Fruit fly (Drosophila melanogaster) whole organism, embryonic: ENCODE data around the gene EMC6.

Experiments
- CG11093 ChIP-seq: fragments of 200-800 bp; sonication (Bioruptor generic); IDR thresholded peaks from 3 replicates; pipeline ENCODE4 v1.3.6; 2022; ENCODE audit warnings: missing biosample characterization, missing genetic modification characterization
- CG12104 ChIP-seq: fragments of 200-800 bp; sonication (Bioruptor generic); optimal IDR thresholded peaks from 3 replicates; lab custom pipeline; 2016; ENCODE audit warnings: missing biosample characterization, missing genetic modification characterization
- CG12236 ChIP-seq: fragments of 200-800 bp; sonication (Bioruptor generic); optimal IDR thresholded peaks from 2 replicates; lab custom pipeline; 2016; ENCODE audit warnings: missing biosample characterization, missing genetic modification characterization
- CG12391 ChIP-seq: fragments of 200-800 bp; sonication (Bioruptor generic); optimal IDR thresholded peaks from 3 replicates; lab custom pipeline; 2018; ENCODE audit warnings: missing biosample characterization, mild to moderate bottlenecking, missing genetic modification characterization, moderate library complexity
- CG13287 ChIP-seq: fragments of 200-800 bp; sonication (Bioruptor generic); IDR thresholded peaks from 2 replicates; pipeline ENCODE4 v1.3.6; 2022; ENCODE audit warnings: missing biosample characterization, missing genetic modification characterization; ENCODE audit not compliant: partially characterized antibody
- CG13624 ChIP-seq: fragments of 200-800 bp; sonication (Bioruptor generic); optimal IDR thresholded peaks from 2 replicates; lab custom pipeline; 2016; ENCODE audit warnings: missing biosample characterization, missing genetic modification characterization
- CG14710 ChIP-seq: fragments of 200-800 bp; sonication (Bioruptor generic); optimal IDR thresholded peaks from 3 replicates; lab custom pipeline; 2019; ENCODE audit warnings: missing biosample characterization, mild to moderate bottlenecking, missing genetic modification characterization, moderate library complexity
- CG15011 ChIP-seq: fragments of 200-800 bp; sonication (Bioruptor generic); optimal IDR thresholded peaks from 3 replicates; lab custom pipeline; 2018; ENCODE audit warnings: missing biosample characterization, mild to moderate bottlenecking, missing genetic modification characterization
- CG15269 ChIP-seq: fragments of 200-800 bp; sonication (Bioruptor generic); optimal IDR thresholded peaks from 2 replicates; lab custom pipeline; 2018; ENCODE audit warnings: missing biosample characterization, mild to moderate bottlenecking, missing genetic modification characterization, moderate library complexity
- CG15601 ChIP-seq: fragments of 200-800 bp; sonication (Bioruptor generic); optimal IDR thresholded peaks from 3 replicates; lab custom pipeline; 2019; ENCODE audit warnings: missing biosample characterization, mild to moderate bottlenecking, missing genetic modification characterization, moderate library complexity
- CG16863 ChIP-seq: fragments of 200-800 bp; sonication (Bioruptor generic); optimal IDR thresholded peaks from 3 replicates; lab custom pipeline; 2016; ENCODE audit warnings: missing biosample characterization, missing genetic modification characterization
- CG17802 ChIP-seq: fragments of 200-800 bp; sonication (Bioruptor generic); optimal IDR thresholded peaks from 2 replicates; lab custom pipeline; 2018; ENCODE audit warnings: missing biosample characterization, mild to moderate bottlenecking, missing genetic modification characterization, moderate library complexity
- CG8290 ChIP-seq, 3 experiments: fragments of 200-800 bp; sonication (Bioruptor generic); optimal IDR thresholded peaks; 2 replicates each; lab custom pipeline; 2016 to 2019; ENCODE audit warnings: missing biosample characterization in 3 of 3, missing genetic modification characterization in 3 of 3, mild to moderate bottlenecking in 2 of 3, moderate library complexity in 1 of 3
- CG8478 ChIP-seq: fragments of >200 bp; optimal IDR thresholded peaks from 2 replicates; lab custom pipeline; 2018
- CG8944 ChIP-seq: fragments of 200-800 bp; sonication (Bioruptor generic); optimal IDR thresholded peaks from 3 replicates; lab custom pipeline; 2016; ENCODE audit warnings: missing biosample characterization, missing genetic modification characterization
- D19B ChIP-seq: fragments of 200-800 bp; sonication (Bioruptor generic); optimal IDR thresholded peaks from 2 replicates; lab custom pipeline; 2017; ENCODE audit warnings: missing biosample characterization, mild to moderate bottlenecking, missing genetic modification characterization
- Fer1 ChIP-seq: fragments of 200-800 bp; sonication (Bioruptor generic); optimal IDR thresholded peaks from 2 replicates; lab custom pipeline; 2017; ENCODE audit warnings: missing biosample characterization, mild to moderate bottlenecking, missing genetic modification characterization
- HLH54F ChIP-seq: fragments of 200-800 bp; sonication (Bioruptor generic); optimal IDR thresholded peaks from 3 replicates; lab custom pipeline; 2016; ENCODE audit warnings: missing biosample characterization, missing genetic modification characterization
- Hmr ChIP-seq: fragments of 200-800 bp; sonication (Bioruptor generic); optimal IDR thresholded peaks from 3 replicates; lab custom pipeline; 2017; ENCODE audit warnings: mild to moderate bottlenecking, missing biosample characterization, missing genetic modification reagents, missing genetic modification characterization
- Oaz ChIP-seq: fragments of 200-800 bp; sonication (Bioruptor generic); IDR thresholded peaks from 2 replicates; pipeline ENCODE4 v1.3.6; 2022; ENCODE audit warnings: missing biosample characterization, missing genetic modification characterization
- Optix ChIP-seq: fragments of 200-800 bp; sonication (Bioruptor generic); IDR thresholded peaks from 3 replicates; pipeline ENCODE4 v1.3.6; 2022; ENCODE audit warnings: missing biosample characterization, missing genetic modification characterization
- Rx ChIP-seq: fragments of 200-800 bp; sonication (Bioruptor generic); IDR thresholded peaks from 2 replicates; pipeline ENCODE4 v1.3.6; 2022; ENCODE audit warnings: missing biosample characterization, missing genetic modification characterization
- Side ChIP-seq: fragments of 200-800 bp; sonication (Bioruptor generic); optimal IDR thresholded peaks from 2 replicates; lab custom pipeline; 2016; ENCODE audit warnings: missing biosample characterization, missing genetic modification characterization
- Six4 ChIP-seq: fragments of 200-800 bp; sonication (Bioruptor generic); optimal IDR thresholded peaks from 2 replicates; lab custom pipeline; 2016; ENCODE audit warnings: missing biosample characterization, missing genetic modification characterization
- Spps ChIP-seq: fragments of 200-800 bp; sonication (Bioruptor generic); optimal IDR thresholded peaks from 2 replicates; lab custom pipeline; 2018; ENCODE audit warnings: missing biosample characterization, mild to moderate bottlenecking, missing genetic modification characterization
- Ssrp ChIP-seq: fragments of 200-800 bp; sonication (Bioruptor generic); optimal IDR thresholded peaks from 2 replicates; lab custom pipeline; 2018; ENCODE audit warnings: missing biosample characterization, mild to moderate bottlenecking, missing genetic modification characterization, moderate library complexity
- Stat92E ChIP-seq, 3 experiments: fragments of >200 bp in 2 of 3; fragments of 200-800 bp in 1 of 3; sonication (Bioruptor generic) in 1 of 3; optimal IDR thresholded peaks; 2 replicates each; lab custom pipeline; 2017 to 2019; ENCODE audit warnings: missing biosample characterization in 3 of 3, missing genetic modification characterization in 3 of 3, mild to moderate bottlenecking in 1 of 3, moderate library complexity in 1 of 3
- Tbp ChIP-seq: fragments of >200 bp; optimal IDR thresholded peaks from 2 replicates; lab custom pipeline; 2018; ENCODE audit warnings: missing biosample characterization, missing genetic modification characterization
- Trl ChIP-seq, 3 experiments: fragments of >200 bp in 2 of 3; fragments of 200-800 bp in 1 of 3; sonication (Bioruptor generic) in 1 of 3; optimal IDR thresholded peaks; 2 replicates in 1 of 3; 3 replicates in 2 of 3; lab custom pipeline; 2016 to 2017; ENCODE audit warnings: missing biosample characterization in 1 of 3, missing genetic modification characterization in 1 of 3
- caup ChIP-seq: fragments of 200-800 bp; sonication (Bioruptor generic); optimal IDR thresholded peaks from 3 replicates; lab custom pipeline; 2017; ENCODE audit warnings: missing biosample characterization, mild to moderate bottlenecking, missing genetic modification characterization, moderate library complexity; ENCODE audit not compliant: severe bottlenecking
- dm ChIP-seq: fragments of 200-800 bp; sonication (Bioruptor generic); optimal IDR thresholded peaks from 3 replicates; lab custom pipeline; 2016; ENCODE audit warnings: missing biosample characterization, missing genetic modification characterization
- dmrt99B ChIP-seq: fragments of 200-800 bp; sonication (Bioruptor generic); optimal IDR thresholded peaks from 2 replicates; lab custom pipeline; 2018; ENCODE audit warnings: missing biosample characterization, mild to moderate bottlenecking, missing genetic modification characterization, moderate library complexity
- en ChIP-seq: fragments of 200-800 bp; sonication (Bioruptor generic); optimal IDR thresholded peaks from 2 replicates; lab custom pipeline; 2016; ENCODE audit warnings: missing biosample characterization, missing genetic modification characterization
- ham ChIP-seq: fragments of 200-800 bp; sonication (Bioruptor generic); IDR thresholded peaks from 2 replicates; pipeline ENCODE4 v1.3.6; 2022; ENCODE audit warnings: missing biosample characterization, missing genetic modification characterization
- jumu ChIP-seq: fragments of 200-800 bp; sonication (Bioruptor generic); optimal IDR thresholded peaks from 3 replicates; lab custom pipeline; 2016; ENCODE audit warnings: missing biosample characterization, missing genetic modification characterization
- kay ChIP-seq: fragments of 200-800 bp; sonication (Bioruptor generic); optimal IDR thresholded peaks from 2 replicates; lab custom pipeline; 2016; ENCODE audit warnings: missing biosample characterization, missing genetic modification characterization
- lbe ChIP-seq: fragments of 200-800 bp; sonication (Bioruptor generic); optimal IDR thresholded peaks from 2 replicates; lab custom pipeline; 2016; ENCODE audit warnings: missing biosample characterization, mild to moderate bottlenecking, missing genetic modification characterization
- lmd ChIP-seq: fragments of 200-800 bp; sonication (Bioruptor generic); IDR thresholded peaks from 2 replicates; pipeline ENCODE4 v1.3.6; 2022; ENCODE audit warnings: missing biosample characterization, missing genetic modification characterization
- mld ChIP-seq: fragments of 200-800 bp; sonication (Bioruptor generic); IDR thresholded peaks from 3 replicates; pipeline ENCODE4 v1.3.6; 2022; ENCODE audit warnings: missing biosample characterization, missing genetic modification characterization; ENCODE audit not compliant: partially characterized antibody
- pan ChIP-seq, 4 experiments: fragments of >200 bp in 3 of 4; fragments of 200-800 bp in 1 of 4; sonication (Bioruptor generic) in 1 of 4; optimal IDR thresholded peaks in 3 of 4; IDR thresholded peaks in 1 of 4; 2 replicates each; pipeline versions ENCODE4 v1.3.6 to Lab custom; 2017 to 2022; ENCODE audit warnings: missing biosample characterization in 2 of 4, missing genetic modification characterization in 2 of 4, mixed read lengths in 1 of 4
- pnt ChIP-seq: fragments of 200-800 bp; sonication (Bioruptor generic); optimal IDR thresholded peaks from 3 replicates; lab custom pipeline; 2016; ENCODE audit warnings: missing biosample characterization, missing genetic modification characterization
- repo ChIP-seq: fragments of 200-800 bp; sonication (Bioruptor generic); optimal IDR thresholded peaks from 2 replicates; lab custom pipeline; 2016; ENCODE audit warnings: missing biosample characterization, missing genetic modification characterization
- sc ChIP-seq, 3 experiments: fragments of >200 bp in 2 of 3; fragments of 200-800 bp in 1 of 3; sonication (Bioruptor generic) in 1 of 3; optimal IDR thresholded peaks; 2 replicates in 2 of 3; 3 replicates in 1 of 3; lab custom pipeline; 2017; ENCODE audit warnings: mild to moderate bottlenecking in 1 of 3, missing biosample characterization in 1 of 3, missing genetic modification characterization in 1 of 3, missing genetic modification reagents in 1 of 3
- sr ChIP-seq: fragments of 200-800 bp; sonication (Bioruptor generic); IDR thresholded peaks from 3 replicates; pipeline ENCODE4 v1.3.6; 2022; ENCODE audit warnings: missing biosample characterization, missing genetic modification characterization
- ssp ChIP-seq: fragments of 200-800 bp; sonication (Bioruptor generic); IDR thresholded peaks from 2 replicates; pipeline ENCODE4 v1.3.6; 2022; ENCODE audit warnings: missing biosample characterization, missing genetic modification characterization
- stwl ChIP-seq: fragments of 200-800 bp; sonication (Bioruptor generic); optimal IDR thresholded peaks from 3 replicates; lab custom pipeline; 2018; ENCODE audit warnings: missing biosample characterization, mild to moderate bottlenecking, missing genetic modification characterization, moderate library complexity
- tin ChIP-seq: fragments of 200-800 bp; sonication (Bioruptor generic); optimal IDR thresholded peaks from 3 replicates; lab custom pipeline; 2016; ENCODE audit warnings: missing biosample characterization, missing genetic modification characterization

Gene EMC6

dm6 chr3R:24983537-24984501 lies 41.0 kb downstream of the EMC6 start, which contains the start of gene tnc (continued):
- TF ChIP-seq dm (GFP tag; lab: Kevin White, UChicago) (no peak), CG8478 (lab: Kevin White, UChicago) (no peak), CG8290 (GFP tag; optimal IDR thresholded peaks at IDR 0.05; lab: Kevin White, UChicago) (no peak), CG8290 (tag; optimal IDR thresholded peaks at IDR 0.05; lab: Kevin White, UChicago) (no peak), CG12236 (GFP tag; lab: Kevin White, UChicago) (no peak), Fer1 (GFP tag; lab: Kevin White, UChicago) (no peak), CG17802 (no peak), CG13624 (no peak), Six4 (GFP tag; lab: Kevin White, UChicago) (no peak), dmrt99B (tag; lab: Kevin White, UChicago) (peak; percentile 75), Rx (no peak), CG15269 (tag; lab: Kevin White, UChicago) (peak; percentile 66), pan (optimal IDR thresholded peaks at IDR 0.05; lab: Kevin White, UChicago) (no peak), pan (GFP tag; optimal IDR thresholded peaks at IDR 0.05 in 1 of 2, IDR thresholded peaks at IDR 0.05 in 1 of 2) (no peak), mld (GFP tag; lab: Robert Waterston, UW) (no peak), pnt (GFP tag; lab: Kevin White, UChicago) (no peak), lmd (GFP tag; lab: Robert Waterston, UW) (peak; percentile 39; the same call in 1 of the 2 replicates), jumu (GFP tag; lab: Kevin White, UChicago) (no peak), CG12104 (GFP tag; lab: Kevin White, UChicago) (peak; percentile 9), D19B (GFP tag; lab: Kevin White, UChicago) (peak; percentile 15), Tbp (GFP tag; lab: Kevin White, UChicago) (no peak), ssp (GFP tag; lab: Robert Waterston, UW) (peak; percentile 40; the same call in 1 of the 2 replicates), sc (optimal IDR thresholded peaks at IDR 0.05; lab: Kevin White, UChicago) (no peak), sc (GFP tag; optimal IDR thresholded peaks at IDR 0.05; lab: Kevin White, UChicago) (no peak), Spps (tag; lab: Kevin White, UChicago) (no peak), stwl (tag; lab: Kevin White, UChicago) (no peak), CG16863 (GFP tag; lab: Kevin White, UChicago) (no peak), caup (GFP tag; lab: Kevin White, UChicago) (peak; percentile 44), repo (GFP tag; lab: Kevin White, UChicago) (no peak), CG11093 (no peak), Stat92E (GFP tag; optimal IDR thresholded peaks at IDR 0.05; lab: Kevin White, UChicago) (no peak), CG13287 (GFP tag; lab: Robert Waterston, UW) (no peak), Trl (optimal IDR thresholded peaks at IDR 0.05; lab: Kevin White, UChicago) (no peak), Trl (GFP tag; optimal IDR thresholded peaks at IDR 0.05; lab: Kevin White, UChicago) (no peak), kay (GFP tag; lab: Kevin White, UChicago) (no peak), CG15011 (GFP tag; lab: Kevin White, UChicago) (peak; percentile 49), lbe (GFP tag; lab: Kevin White, UChicago) (peak; percentile 60), tin (GFP tag; lab: Kevin White, UChicago) (peak; percentile 15), CG14710 (tag; lab: Kevin White, UChicago) (peak; percentile 24), Optix (GFP tag; lab: Robert Waterston, UW) (no peak), Side (no peak), Hmr (peak; percentile 78), Ssrp (tag; lab: Kevin White, UChicago) (peak; percentile 38), en (GFP tag; lab: Kevin White, UChicago) (no peak), HLH54F (no peak), CG8944 (GFP tag; lab: Kevin White, UChicago) (no peak), Oaz (GFP tag; lab: Robert Waterston, UW) (0 out of 2 replicates have a peak, but pooled peaks have one; percentile 18), ham (GFP tag; lab: Robert Waterston, UW) (no peak), CG15601 (tag; lab: Kevin White, UChicago) (peak; percentile 27), CG12391 (tag; lab: Kevin White, UChicago) (peak; percentile 60), sr (GFP tag; lab: Robert Waterston, UW) (no peak)
